Fruit fly (Drosophila melanogaster): ENCODE measurements around the gene Hmt-1.

Hmt-1 gene

DNA sequence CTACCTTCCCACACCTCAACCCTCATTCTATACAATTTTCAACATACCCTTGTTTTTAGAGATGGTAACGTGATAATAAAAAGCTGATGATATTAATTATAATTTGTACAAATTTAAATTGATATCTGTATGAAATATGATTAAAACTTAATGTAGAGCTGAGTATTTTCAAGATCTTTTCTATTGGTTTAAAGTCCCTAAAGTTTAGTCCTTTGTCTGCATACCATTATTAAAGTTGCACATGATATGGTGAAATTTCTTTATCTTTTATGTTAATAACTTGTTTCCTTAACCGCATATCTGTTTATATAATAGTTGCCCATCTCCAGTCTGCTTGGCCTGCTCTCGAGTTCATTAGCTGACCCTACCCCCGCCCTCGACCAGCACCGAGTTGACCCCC is 41.0 kb upstream of the Hmt-1 start (continued):
- TF ChIP-seq Eip74EF (GFP tag; optimal IDR thresholded peaks at IDR 0.05): no peak
- no peak for TF ChIP-seq CG32767 (GFP tag; IDR thresholded peaks at IDR 0.05)
- peak; percentile 57 for TF ChIP-seq CG2678 (tag; optimal IDR thresholded peaks at IDR 0.05)
- no peak for TF ChIP-seq jigr1 (GFP tag; IDR thresholded peaks at IDR 0.05)
- peak; percentile 53 for TF ChIP-seq Meics (GFP tag; optimal IDR thresholded peaks at IDR 0.05)
- TF ChIP-seq CG7372 (GFP tag; IDR thresholded peaks at IDR 0.05): no peak
- TF ChIP-seq ewg (GFP tag; optimal IDR thresholded peaks at IDR 0.05): no peak
- TF ChIP-seq ci (GFP tag; IDR thresholded peaks at IDR 0.05): no peak
- peak; percentile 25 for TF ChIP-seq Fer1 (GFP tag; optimal IDR thresholded peaks at IDR 0.05)
- TF ChIP-seq sens (GFP tag): peak; percentile 44
- TF ChIP-seq gem (tag; optimal IDR thresholded peaks at IDR 0.05): peak; percentile 21
- TF ChIP-seq lab (GFP tag; optimal IDR thresholded peaks at IDR 0.05): peak; percentile 19
- no peak for TF ChIP-seq Awh (GFP tag; IDR thresholded peaks at IDR 0.05)
- peak; percentile 13 for TF ChIP-seq BEAF-32 (GFP tag; optimal IDR thresholded peaks at IDR 0.05)
- TF ChIP-seq CG7839 (tag; optimal IDR thresholded peaks at IDR 0.05): peak; percentile 19
- TF ChIP-seq CG6813 (GFP tag; optimal IDR thresholded peaks at IDR 0.05): no peak
- TF ChIP-seq CG2120 (GFP tag; optimal IDR thresholded peaks at IDR 0.05): peak; percentile 57
- TF ChIP-seq twi (tag; optimal IDR thresholded peaks at IDR 0.05): no peak
- TF ChIP-seq D19B (GFP tag; optimal IDR thresholded peaks at IDR 0.05): peak; percentile 16
- TF ChIP-seq CG14050 (GFP tag; IDR thresholded peaks at IDR 0.05): no peak
- TF ChIP-seq CG13296 (GFP tag; optimal IDR thresholded peaks at IDR 0.05): no peak
- TF ChIP-seq ase (GFP tag; IDR thresholded peaks at IDR 0.05): no peak
- no peak for TF ChIP-seq CG10431 (GFP tag; optimal IDR thresholded peaks at IDR 0.05)
- peak; percentile 32 for TF ChIP-seq CG11504 (tag; optimal IDR thresholded peaks at IDR 0.05)
- TF ChIP-seq ara (GFP tag; IDR thresholded peaks at IDR 0.05): no peak
- no peak for TF ChIP-seq gsb-n (tag; optimal IDR thresholded peaks at IDR 0.05)
- TF ChIP-seq grau (tag; optimal IDR thresholded peaks at IDR 0.05): peak; percentile 33

dm6 chr3R:15895978-15896377 is 38.7 kb upstream of the Hmt-1 start, which contains the start of gene CG14877:
Gene CG14877 (minus strand): TSS chr3R:15896078.
- no peak for TF ChIP-seq kni (GFP tag; optimal IDR thresholded peaks at IDR 0.05)
- TF ChIP-seq pnt (GFP tag; optimal IDR thresholded peaks at IDR 0.05): no peak
- no peak for TF ChIP-seq CG17186 (GFP tag; optimal IDR thresholded peaks at IDR 0.05)
- TF ChIP-seq B-H1 (GFP tag; IDR thresholded peaks at IDR 0.05): no peak
- no peak for TF ChIP-seq CG11398 (GFP tag; optimal IDR thresholded peaks at IDR 0.05)
- TF ChIP-seq CG10267 (tag; optimal IDR thresholded peaks at IDR 0.05): no peak
- TF ChIP-seq CG1024 (GFP tag; IDR thresholded peaks at IDR 0.05): no peak
- TF ChIP-seq disco-r (GFP tag; optimal IDR thresholded peaks at IDR 0.05): no peak
- no peak for TF ChIP-seq Six4 (GFP tag; optimal IDR thresholded peaks at IDR 0.05)
- TF ChIP-seq CG18476 (GFP tag; optimal IDR thresholded peaks at IDR 0.05): no peak
- no peak for TF ChIP-seq NC2α (GFP tag; optimal IDR thresholded peaks at IDR 0.05)
- TF ChIP-seq dimm (GFP tag; IDR thresholded peaks at IDR 0.05): no peak

dm6 chr3R:15891188-15891820 is 34.0 kb upstream of the Hmt-1 start:
- no peak for TF ChIP-seq B-H1 (GFP tag; IDR thresholded peaks at IDR 0.05)
- no peak for TF ChIP-seq H2.0 (GFP tag; IDR thresholded peaks at IDR 0.05)
- TF ChIP-seq yki (optimal IDR thresholded peaks at IDR 0.05): no peak
- TF ChIP-seq jing (GFP tag; optimal IDR thresholded peaks at IDR 0.05): no peak
- TF ChIP-seq CG10321 (GFP tag; IDR thresholded peaks at IDR 0.05): no peak
- no peak for TF ChIP-seq CG17802 (tag; optimal IDR thresholded peaks at IDR 0.05)
- no peak for TF ChIP-seq CG18476 (GFP tag; optimal IDR thresholded peaks at IDR 0.05)
- no peak for TF ChIP-seq stc (GFP tag; IDR thresholded peaks at IDR 0.05)
- no peak for TF ChIP-seq CG1792 (GFP tag; optimal IDR thresholded peaks at IDR 0.05)
- peak; percentile 71 for TF ChIP-seq exex (tag; optimal IDR thresholded peaks at IDR 0.05)
- TF ChIP-seq CG17361 (GFP tag; IDR thresholded peaks at IDR 0.05): no peak
- TF ChIP-seq Tbp (GFP tag; optimal IDR thresholded peaks at IDR 0.05): no peak
- peak; percentile 38 for TF ChIP-seq cwo (GFP tag; optimal IDR thresholded peaks at IDR 0.05)
- no peak for TF ChIP-seq klu (GFP tag; IDR thresholded peaks at IDR 0.05)
